Worm (Caenorhabditis elegans): ENCODE results near the gene ZC449.7.

- TF ChIP-seq unc-39 (tag; optimal IDR thresholded peaks at IDR 0.05) (no peak), lin-13 (tag; optimal IDR thresholded peaks at IDR 0.05) (no peak), nhr-28 (tag; optimal IDR thresholded peaks at IDR 0.05) (no peak), lsy-2 (tag; optimal IDR thresholded peaks at IDR 0.05) (no peak), mls-2 (tag; optimal IDR thresholded peaks at IDR 0.05) (no peak), ztf-11 (tag; optimal IDR thresholded peaks at IDR 0.05) (no peak), cnd-1 (tag; optimal IDR thresholded peaks at IDR 0.05) (no peak), snpc-4 (tag; optimal IDR thresholded peaks at IDR 0.05) (no peak), hlh-1 (tag; optimal IDR thresholded peaks at IDR 0.05) (no peak), sem-2 (GFP tag; optimal IDR thresholded peaks at IDR 0.05) (no peak), pha-4 (tag; optimal IDR thresholded peaks at IDR 0.05) (no peak), tbx-8 (GFP tag; optimal IDR thresholded peaks at IDR 0.05) (no peak)
These were observed 26.2 kb downstream of the ZC449.7 start for ce11 chrX:5040038-5040437.
